Worm (Caenorhabditis elegans) whole organism, L1 larva: ENCODE data around the gene R105.1.

Experiments
- C04F5.9 ChIP-seq: sonication (generic microtip); optimal IDR thresholded peaks from 2 replicates; lab custom pipeline; 2016; ENCODE audit warnings: missing genetic modification characterization, missing compliant biosample characterization
- ces-1 ChIP-seq: fragments of 150-350 bp; optimal IDR thresholded peaks from 2 replicates; lab custom pipeline; 2014; ENCODE audit warnings: missing biosample characterization, missing genetic modification reagents, missing genetic modification characterization
- elt-2 ChIP-seq: sonication (generic microtip); optimal IDR thresholded peaks from 2 replicates; lab custom pipeline; 2016; ENCODE audit warnings: missing genetic modification characterization, mild to moderate bottlenecking, inconsistent platforms, missing compliant biosample characterization, missing genetic modification reagents
- fkh-10 ChIP-seq: sonication (generic microtip); optimal IDR thresholded peaks from 2 replicates; lab custom pipeline; 2017; ENCODE audit warnings: missing biosample characterization, missing genetic modification reagents, missing genetic modification characterization
- hlh-17 ChIP-seq: fragments of 200-800 bp; sonication (Bioruptor generic); optimal IDR thresholded peaks from 2 replicates; lab custom pipeline; 2018; ENCODE audit warnings: missing genetic modification characterization, mild to moderate bottlenecking, missing compliant biosample characterization, moderate library complexity, borderline replicate concordance
- hlh-4 ChIP-seq: sonication (generic microtip); optimal IDR thresholded peaks from 2 replicates; lab custom pipeline; 2016; ENCODE audit warnings: mild to moderate bottlenecking, missing genetic modification characterization, missing compliant biosample characterization
- lin-15B ChIP-seq: fragments of 150-350 bp; sonication (generic microtip); optimal IDR thresholded peaks from 3 replicates; lab custom pipeline; 2014; ENCODE audit warnings: missing biosample characterization, missing genetic modification characterization
- lir-3 ChIP-seq: sonication (generic microtip); optimal IDR thresholded peaks from 2 replicates; lab custom pipeline; 2016; ENCODE audit warnings: mild to moderate bottlenecking, missing genetic modification characterization, moderate library complexity, missing compliant biosample characterization; ENCODE audit not compliant: poor library complexity
- nhr-237 ChIP-seq: fragments of 150-350 bp; optimal IDR thresholded peaks from 2 replicates; lab custom pipeline; 2014; ENCODE audit warnings: missing biosample characterization, missing genetic modification characterization
- nhr-28 ChIP-seq: fragments of 150-350 bp; optimal IDR thresholded peaks from 2 replicates; lab custom pipeline; 2014; ENCODE audit warnings: missing biosample characterization, missing genetic modification characterization
- tbx-2 ChIP-seq: sonication (generic microtip); optimal IDR thresholded peaks from 2 replicates; lab custom pipeline; 2016; ENCODE audit warnings: missing genetic modification characterization, missing compliant biosample characterization
- ztf-4 ChIP-seq: fragments of 150-350 bp; optimal IDR thresholded peaks from 2 replicates; lab custom pipeline; 2014; ENCODE audit warnings: missing biosample characterization, missing genetic modification characterization

DNA sequence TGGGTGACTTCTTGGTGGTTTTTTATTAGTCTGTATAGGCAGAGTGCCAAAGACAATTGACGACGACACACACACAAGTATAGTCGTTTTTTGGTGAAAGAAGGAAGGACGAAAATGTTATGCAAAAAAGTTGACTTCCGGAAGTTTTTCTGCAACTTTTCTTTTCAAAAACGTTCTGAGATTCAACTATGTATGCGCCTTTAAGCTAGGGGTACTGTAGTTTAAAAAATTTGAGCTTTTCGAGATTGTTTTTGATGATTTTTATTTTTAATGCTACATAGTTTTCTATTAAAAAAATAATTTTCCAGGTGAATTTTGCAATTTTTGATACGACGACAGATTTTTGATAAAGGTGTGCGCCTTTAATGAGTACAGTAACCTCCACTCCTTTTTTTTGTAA lies 34.3 kb downstream of the R105.1 start:
- TF ChIP-seq nhr-28 (tag; lab: Kevin White, UChicago) (no peak), lir-3 (tag; lab: Kevin White, UChicago) (no peak), hlh-17 (GFP tag; lab: Kevin White, UChicago) (no peak), tbx-2 (tag; lab: Kevin White, UChicago) (no peak), hlh-4 (tag; lab: Kevin White, UChicago) (no peak), C04F5.9 (no peak), elt-2 (tag; lab: Kevin White, UChicago) (no peak), ces-1 (no peak), nhr-237 (tag; lab: Kevin White, UChicago) (no peak), fkh-10 (GFP tag; lab: Kevin White, UChicago) (no peak), lin-15B (tag; lab: Kevin White, UChicago) (no peak), ztf-4 (tag; lab: Kevin White, UChicago) (no peak)
